Worm (Caenorhabditis elegans) whole organism, late embryonic: ENCODE results near the gene F07C4.10.

ENCODE experiments used
- C38D4.7 ChIP-seq: fragments of 200-800 bp; sonication (Bioruptor generic); optimal IDR thresholded peaks from 2 replicates; lab custom pipeline; 2018; ENCODE audit warnings: mild to moderate bottlenecking, missing genetic modification characterization, moderate library complexity, missing compliant biosample characterization
- K02D7.2 ChIP-seq: sonication (generic microtip); optimal IDR thresholded peaks from 2 replicates; lab custom pipeline; 2017; ENCODE audit warnings: mild to moderate bottlenecking, missing genetic modification characterization, missing compliant biosample characterization
- K09A11.1 ChIP-seq: sonication (generic microtip); optimal IDR thresholded peaks from 2 replicates; lab custom pipeline; 2017; ENCODE audit warnings: antibody characterized with exemption, mild to moderate bottlenecking, missing genetic modification characterization, missing compliant biosample characterization; ENCODE audit not compliant: insufficient read depth
- T23F11.4 ChIP-seq: fragments of 200-800 bp; sonication (Bioruptor generic); optimal IDR thresholded peaks from 2 replicates; lab custom pipeline; 2018; ENCODE audit warnings: mild to moderate bottlenecking, missing genetic modification characterization, missing compliant biosample characterization
- Y22D7AL.16 ChIP-seq: sonication (generic microtip); optimal IDR thresholded peaks from 2 replicates; lab custom pipeline; 2016; ENCODE audit warnings: missing genetic modification characterization, missing compliant biosample characterization
- ama-1 ChIP-seq: fragments of 150-350 bp; optimal IDR thresholded peaks from 2 replicates; lab custom pipeline; 2014
- ceh-18 ChIP-seq: sonication (generic microtip); optimal IDR thresholded peaks from 2 replicates; lab custom pipeline; 2016; ENCODE audit warnings: missing genetic modification characterization, missing compliant biosample characterization
- ceh-22 ChIP-seq: sonication (generic microtip); optimal IDR thresholded peaks from 2 replicates; lab custom pipeline; 2017; ENCODE audit warnings: missing biosample characterization, missing genetic modification characterization
- ceh-31 ChIP-seq: sonication (generic microtip); optimal IDR thresholded peaks from 2 replicates; lab custom pipeline; 2016; ENCODE audit warnings: missing genetic modification characterization, missing compliant biosample characterization
- dmd-4 ChIP-seq: sonication (generic microtip); optimal IDR thresholded peaks from 2 replicates; lab custom pipeline; 2016; ENCODE audit warnings: borderline replicate concordance, missing genetic modification characterization, missing compliant biosample characterization
- dve-1 ChIP-seq: sonication (generic microtip); optimal IDR thresholded peaks from 2 replicates; lab custom pipeline; 2017; ENCODE audit warnings: antibody characterized with exemption, mild to moderate bottlenecking, missing genetic modification characterization, missing compliant biosample characterization
- elt-2 ChIP-seq: sonication (generic microtip); optimal IDR thresholded peaks from 2 replicates; lab custom pipeline; 2016; ENCODE audit warnings: missing genetic modification reagents, missing genetic modification characterization, missing compliant biosample characterization
- elt-4 ChIP-seq: sonication (generic microtip); optimal IDR thresholded peaks from 2 replicates; lab custom pipeline; 2016; ENCODE audit warnings: missing genetic modification characterization, missing compliant biosample characterization
- ets-4 ChIP-seq: sonication (generic microtip); optimal IDR thresholded peaks from 2 replicates; lab custom pipeline; 2016; ENCODE audit warnings: missing genetic modification characterization, missing compliant biosample characterization
- gmeb-2 ChIP-seq: sonication (generic microtip); optimal IDR thresholded peaks from 2 replicates; lab custom pipeline; 2016; ENCODE audit warnings: missing genetic modification characterization, inconsistent platforms, missing compliant biosample characterization
- hlh-30 ChIP-seq: sonication (generic microtip); optimal IDR thresholded peaks from 2 replicates; lab custom pipeline; 2017; ENCODE audit warnings: antibody characterized with exemption, missing genetic modification characterization, missing compliant biosample characterization; ENCODE audit not compliant: insufficient read depth
- hlh-6 ChIP-seq: sonication (generic microtip); optimal IDR thresholded peaks from 2 replicates; lab custom pipeline; 2016; ENCODE audit warnings: missing genotype, missing genetic modification characterization, missing compliant biosample characterization
- hlh-8 ChIP-seq: sonication (generic microtip); optimal IDR thresholded peaks from 2 replicates; lab custom pipeline; 2016; ENCODE audit warnings: missing genotype, missing genetic modification characterization, missing compliant biosample characterization
- lin-11 ChIP-seq: fragments of 200-800 bp; sonication (Bioruptor generic); optimal IDR thresholded peaks from 2 replicates; lab custom pipeline; 2018; ENCODE audit warnings: mild to moderate bottlenecking, missing genetic modification characterization, missing compliant biosample characterization
- mec-3 ChIP-seq: sonication (generic microtip); optimal IDR thresholded peaks from 2 replicates; lab custom pipeline; 2016; ENCODE audit warnings: borderline replicate concordance, missing genetic modification characterization, missing compliant biosample characterization
- nfya-1 ChIP-seq: sonication (generic microtip); optimal IDR thresholded peaks from 2 replicates; lab custom pipeline; 2017; ENCODE audit warnings: missing genetic modification characterization, mild to moderate bottlenecking, missing compliant biosample characterization, antibody characterized with exemption, moderate library complexity
- npax-4 ChIP-seq: sonication (generic microtip); optimal IDR thresholded peaks from 2 replicates; lab custom pipeline; 2016; ENCODE audit warnings: missing genetic modification characterization, missing compliant biosample characterization
- odd-2 ChIP-seq: sonication (generic microtip); optimal IDR thresholded peaks from 2 replicates; lab custom pipeline; 2017; ENCODE audit warnings: antibody characterized with exemption, mild to moderate bottlenecking, missing genetic modification characterization, missing compliant biosample characterization
- pat-9 ChIP-seq: fragments of 200-800 bp; sonication (Bioruptor generic); optimal IDR thresholded peaks from 2 replicates; lab custom pipeline; 2018; ENCODE audit warnings: mild to moderate bottlenecking, missing genetic modification characterization, moderate library complexity, missing compliant biosample characterization
- pax-1 ChIP-seq: fragments of 150-350 bp; optimal IDR thresholded peaks from 2 replicates; lab custom pipeline; 2014; ENCODE audit warnings: missing biosample characterization, missing genetic modification characterization
- pha-2 ChIP-seq: sonication (generic microtip); optimal IDR thresholded peaks from 2 replicates; lab custom pipeline; 2017; ENCODE audit warnings: mild to moderate bottlenecking, missing genetic modification characterization, missing compliant biosample characterization
- pha-4 ChIP-seq: fragments of 150-350 bp; optimal IDR thresholded peaks from 2 replicates; lab custom pipeline; 2018; ENCODE audit warnings: missing biosample characterization, missing genetic modification reagents, missing genetic modification characterization
- pqm-1 ChIP-seq: sonication (generic microtip); optimal IDR thresholded peaks from 2 replicates; lab custom pipeline; 2016; ENCODE audit warnings: missing genetic modification characterization, missing compliant biosample characterization
- sdc-2 ChIP-seq: sonication (generic microtip); optimal IDR thresholded peaks from 2 replicates; lab custom pipeline; 2016; ENCODE audit warnings: missing genotype, missing genetic modification characterization, missing compliant biosample characterization
- sox-4 ChIP-seq: sonication (generic microtip); optimal IDR thresholded peaks from 2 replicates; lab custom pipeline; 2017; ENCODE audit warnings: mild to moderate bottlenecking, missing genetic modification characterization, inconsistent platforms, missing compliant biosample characterization
- tbx-7 ChIP-seq: sonication (generic microtip); optimal IDR thresholded peaks from 2 replicates; lab custom pipeline; 2016; ENCODE audit warnings: missing genotype, missing genetic modification characterization, missing compliant biosample characterization
- ttx-3 ChIP-seq: sonication (generic microtip); optimal IDR thresholded peaks from 2 replicates; lab custom pipeline; 2016; ENCODE audit warnings: missing genetic modification reagents, missing genetic modification characterization, missing compliant biosample characterization
- unc-42 ChIP-seq: sonication (generic microtip); optimal IDR thresholded peaks from 2 replicates; lab custom pipeline; 2016; ENCODE audit warnings: missing genotype, missing genetic modification characterization, missing compliant biosample characterization
- unc-55 ChIP-seq: sonication (generic microtip); optimal IDR thresholded peaks from 2 replicates; lab custom pipeline; 2017; ENCODE audit warnings: missing biosample characterization, missing genetic modification reagents, missing genetic modification characterization
- ztf-16 ChIP-seq: sonication (generic microtip); optimal IDR thresholded peaks from 2 replicates; lab custom pipeline; 2017; ENCODE audit warnings: missing genetic modification characterization, missing compliant biosample characterization

The F07C4.10 gene

ce11 chrV:7634657-7635056 is 5.0 kb downstream of the F07C4.10 start, which contains the start of gene srd-31:
Gene srd-31, minus strand, starts transcription at chrV:7634757.
- TF ChIP-seq ttx-3 (tag; lab: Kevin White, UChicago) (no peak), npax-4 (tag; lab: Kevin White, UChicago) (no peak), tbx-7 (no peak), nfya-1 (tag; lab: Kevin White, UChicago) (no peak), pat-9 (no peak), ets-4 (tag; lab: Kevin White, UChicago) (no peak), Y22D7AL.16 (no peak), ceh-18 (tag; lab: Kevin White, UChicago) (no peak), unc-55 (GFP tag; lab: Kevin White, UChicago) (no peak)

ce11 chrV:7631732-7632131 is 8.0 kb downstream of the F07C4.10 start, which contains the start of gene srd-25:
Gene srd-25, plus strand, starts transcription at chrV:7632032.
- TF ChIP-seq ceh-31 (tag; lab: Kevin White, UChicago) = no peak
- TF ChIP-seq pax-1 (tag; lab: Kevin White, UChicago) = no peak
- TF ChIP-seq hlh-8 (tag; lab: Kevin White, UChicago) = no peak
- no peak for TF ChIP-seq elt-4 (tag; lab: Kevin White, UChicago)
- TF ChIP-seq sox-4 (tag; lab: Kevin White, UChicago) = no peak
- no peak for TF ChIP-seq elt-2
- no peak for TF ChIP-seq ama-1
- TF ChIP-seq gmeb-2 (tag; lab: Kevin White, UChicago) = no peak
- TF ChIP-seq hlh-6 (tag; lab: Kevin White, UChicago) = no peak
- TF ChIP-seq mec-3 (tag; lab: Kevin White, UChicago) = no peak

- no peak for TF ChIP-seq tbx-7
- no peak for TF ChIP-seq K09A11.1 (tag; lab: Kevin White, UChicago)
- no peak for TF ChIP-seq dmd-4
- no peak for TF ChIP-seq odd-2
- TF ChIP-seq T23F11.4 (GFP tag; lab: Kevin White, UChicago) = no peak
- no peak for TF ChIP-seq pax-1 (tag; lab: Kevin White, UChicago)
- TF ChIP-seq pat-9 = no peak
- no peak for TF ChIP-seq K02D7.2
Observed at ce11 chrV:7629504-7629903, 10.2 kb downstream of the F07C4.10 start, which contains the start of gene srd-30. Gene srd-30, plus strand, starts transcription at chrV:7629804.

DNA sequence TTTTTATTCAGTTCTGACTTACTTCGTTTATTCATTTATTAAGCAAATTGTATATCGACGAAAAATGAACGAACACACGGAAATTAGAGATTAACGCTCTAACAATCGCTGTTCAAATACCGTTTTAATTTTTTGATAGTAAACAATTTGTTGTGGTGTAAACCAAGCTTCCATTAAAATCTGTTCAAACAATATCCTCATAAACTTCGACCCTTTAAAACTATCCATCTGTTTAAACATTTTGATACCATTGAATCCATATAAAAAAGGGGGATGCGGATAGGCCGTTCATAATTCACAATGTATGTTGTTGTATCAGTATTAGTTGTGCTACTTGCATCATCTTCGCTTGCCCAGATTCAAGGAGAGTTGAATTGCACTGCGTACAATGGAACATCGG is 13.1 kb downstream of the F07C4.10 start, which contains the start of gene F07C4.6:
F07C4.6 (plus strand) TSS at position 301 of the 400 bp plus-strand sequence.
- TF ChIP-seq pat-9 = no peak
- no peak for TF ChIP-seq ama-1
- no peak for TF ChIP-seq pax-1 (tag; lab: Kevin White, UChicago)
- TF ChIP-seq hlh-8 (tag; lab: Kevin White, UChicago) = no peak
- TF ChIP-seq C38D4.7 = no peak
- no peak for TF ChIP-seq lin-11 (tag; lab: Kevin White, UChicago)
- no peak for TF ChIP-seq hlh-30 (tag; lab: Kevin White, UChicago)
- TF ChIP-seq pha-4 = no peak
- no peak for TF ChIP-seq nfya-1 (tag; lab: Kevin White, UChicago)
- no peak for TF ChIP-seq odd-2
- no peak for TF ChIP-seq pha-2 (tag; lab: Kevin White, UChicago)
- TF ChIP-seq ceh-22 = no peak
- no peak for TF ChIP-seq sdc-2 (tag; lab: Kevin White, UChicago)
- no peak for TF ChIP-seq unc-42 (tag; lab: Kevin White, UChicago)
- TF ChIP-seq ztf-16 (tag; lab: Kevin White, UChicago) = no peak
- TF ChIP-seq pqm-1 (tag; lab: Kevin White, UChicago) = no peak
- no peak for TF ChIP-seq npax-4 (tag; lab: Kevin White, UChicago)
- no peak for TF ChIP-seq T23F11.4 (GFP tag; lab: Kevin White, UChicago)
- TF ChIP-seq dve-1 (tag; lab: Kevin White, UChicago) = no peak
- TF ChIP-seq, all 69 proteins: peak for 0
